Fruit fly (Drosophila melanogaster): ENCODE measurements around the gene hyx.

The hyx gene

dm6 chr3R:9047561-9048465, 9.3 kb downstream of the hyx start, which contains the start of gene Rel (continued):
- TF ChIP-seq ase (GFP tag; IDR thresholded peaks at IDR 0.05) (no peak), Stat92E (GFP tag; optimal IDR thresholded peaks at IDR 0.05) (no peak), NfI (GFP tag; optimal IDR thresholded peaks at IDR 0.05) (peak; percentile 46), pnt (GFP tag; optimal IDR thresholded peaks at IDR 0.05) (no peak), bowl (GFP tag; IDR thresholded peaks at IDR 0.05) (no peak), gsb-n (tag; optimal IDR thresholded peaks at IDR 0.05) (peak; percentile 72), cg (GFP tag; optimal IDR thresholded peaks at IDR 0.05) (peak; percentile 75), bbx (GFP tag; IDR thresholded peaks at IDR 0.05; ENCODE audit: partially characterized antibody) (no peak), Sin3A (optimal IDR thresholded peaks at IDR 0.05) (no peak), Vsx1 (GFP tag; optimal IDR thresholded peaks at IDR 0.05) (peak; percentile 28), Sox100B (GFP tag; optimal IDR thresholded peaks at IDR 0.05) (peak; percentile 84), CG16813 (GFP tag; IDR thresholded peaks at IDR 0.05; ENCODE audit: partially characterized antibody) (no peak), slp2 (GFP tag; optimal IDR thresholded peaks at IDR 0.05) (no peak), BtbVII (GFP tag; optimal IDR thresholded peaks at IDR 0.05) (peak; percentile 18), eve (GFP tag; optimal IDR thresholded peaks at IDR 0.05) (no peak), CG9876 (GFP tag; optimal IDR thresholded peaks at IDR 0.05) (no peak), dimm (GFP tag; IDR thresholded peaks at IDR 0.05) (no peak), cato (GFP tag; optimal IDR thresholded peaks at IDR 0.05; ENCODE audit: borderline replicate concordance) (peak; percentile 36), CG15601 (tag; optimal IDR thresholded peaks at IDR 0.05) (peak; percentile 77), CG10654 (GFP tag; optimal IDR thresholded peaks at IDR 0.05) (peak; percentile 50), CG12236 (GFP tag; optimal IDR thresholded peaks at IDR 0.05) (no peak), Sry-δ (GFP tag; optimal IDR thresholded peaks at IDR 0.05) (peak; percentile 68), mirr (GFP tag; optimal IDR thresholded peaks at IDR 0.05) (peak; percentile 94), Rx (GFP tag; IDR thresholded peaks at IDR 0.05) (no peak), ap (GFP tag; IDR thresholded peaks at IDR 0.05) (no peak), CG3065 (GFP tag; optimal IDR thresholded peaks at IDR 0.05) (no peak), tx (GFP tag; optimal IDR thresholded peaks at IDR 0.05) (no peak), CG12391 (tag; optimal IDR thresholded peaks at IDR 0.05) (peak; percentile 89), CG31365 (tag; optimal IDR thresholded peaks at IDR 0.05) (peak; percentile 11), Rfx (GFP tag; IDR thresholded peaks at IDR 0.05) (no peak), CG11398 (GFP tag; optimal IDR thresholded peaks at IDR 0.05) (no peak), az2 (GFP tag; optimal IDR thresholded peaks at IDR 0.05) (peak; percentile 63), BEAF-32 (GFP tag; optimal IDR thresholded peaks at IDR 0.05) (peak; percentile 72), ken (GFP tag; IDR thresholded peaks at IDR 0.05) (no peak), B-H2 (GFP tag; optimal IDR thresholded peaks at IDR 0.05) (peak; percentile 75), Optix (GFP tag; IDR thresholded peaks at IDR 0.05) (no peak), H2.0 (GFP tag; IDR thresholded peaks at IDR 0.05) (no peak), sd (tag; optimal IDR thresholded peaks at IDR 0.05) (peak; percentile 96), HLH54F (GFP tag; optimal IDR thresholded peaks at IDR 0.05) (no peak), CG17359 (tag; optimal IDR thresholded peaks at IDR 0.05) (peak; percentile 66), br (optimal IDR thresholded peaks at IDR 0.05) (no peak), Ets97D (GFP tag; optimal IDR thresholded peaks at IDR 0.05) (peak; percentile 14), HmgZ (tag; optimal IDR thresholded peaks at IDR 0.05) (peak; percentile 42), CG8765 (GFP tag; IDR thresholded peaks at IDR 0.05) (no peak), Hey (tag; optimal IDR thresholded peaks at IDR 0.05) (no peak), CG17912 (GFP tag; optimal IDR thresholded peaks at IDR 0.05) (no peak), YL-1 (GFP tag; optimal IDR thresholded peaks at IDR 0.05) (peak; percentile 12), CG12659 (GFP tag; optimal IDR thresholded peaks at IDR 0.05) (peak; percentile 81), HLH4C (GFP tag; IDR thresholded peaks at IDR 0.05; ENCODE audit: partially characterized antibody) (no peak)
